Worm (Caenorhabditis elegans) whole organism, L1 larva: Measurements from ENCODE around the gene srw-121.

ENCODE experiments used
- ama-1 ChIP-seq: fragments of 150-350 bp; optimal IDR thresholded peaks from 2 replicates; lab custom pipeline; 2014
- lin-39 ChIP-seq: fragments of 150-350 bp; optimal IDR thresholded peaks from 2 replicates; lab custom pipeline; 2014; ENCODE audit warnings: missing biosample characterization, missing genetic modification reagents, missing genetic modification characterization
- nhr-19 ChIP-seq: fragments of 200-800 bp; sonication (Bioruptor generic); conservative IDR thresholded peaks from 2 replicates; pipeline ENCODE4 v1.3.6; 2022; ENCODE audit warnings: missing genetic modification characterization, missing compliant biosample characterization
- nhr-237 ChIP-seq: fragments of 150-350 bp; optimal IDR thresholded peaks from 2 replicates; lab custom pipeline; 2014; ENCODE audit warnings: missing biosample characterization, missing genetic modification characterization
- nhr-76 ChIP-seq: sonication (generic microtip); optimal IDR thresholded peaks from 2 replicates; lab custom pipeline; 2017; ENCODE audit warnings: missing biosample characterization, missing genetic modification characterization
- nhr-77 ChIP-seq: fragments of 150-350 bp; optimal IDR thresholded peaks from 2 replicates; lab custom pipeline; 2014; ENCODE audit warnings: missing biosample characterization, missing genetic modification characterization
- pag-3 ChIP-seq: sonication (generic microtip); optimal IDR thresholded peaks from 2 replicates; lab custom pipeline; 2017; ENCODE audit warnings: missing genetic modification characterization, mild to moderate bottlenecking, missing compliant biosample characterization, antibody characterized with exemption, borderline replicate concordance; ENCODE audit not compliant: insufficient read depth
- snpc-4 ChIP-seq: fragments of 150-350 bp; optimal IDR thresholded peaks from 2 replicates; lab custom pipeline; 2014; ENCODE audit warnings: missing biosample characterization, missing genetic modification characterization
- unc-62 ChIP-seq: fragments of 150-350 bp; optimal IDR thresholded peaks from 2 replicates; lab custom pipeline; 2014; ENCODE audit warnings: missing biosample characterization, missing genetic modification reagents, missing genetic modification characterization
- unc-98 ChIP-seq: fragments of 200-800 bp; sonication (Bioruptor generic); IDR thresholded peaks from 2 replicates; pipeline ENCODE4 v1.3.6; 2022; ENCODE audit warnings: missing genetic modification characterization, missing compliant biosample characterization

DNA sequence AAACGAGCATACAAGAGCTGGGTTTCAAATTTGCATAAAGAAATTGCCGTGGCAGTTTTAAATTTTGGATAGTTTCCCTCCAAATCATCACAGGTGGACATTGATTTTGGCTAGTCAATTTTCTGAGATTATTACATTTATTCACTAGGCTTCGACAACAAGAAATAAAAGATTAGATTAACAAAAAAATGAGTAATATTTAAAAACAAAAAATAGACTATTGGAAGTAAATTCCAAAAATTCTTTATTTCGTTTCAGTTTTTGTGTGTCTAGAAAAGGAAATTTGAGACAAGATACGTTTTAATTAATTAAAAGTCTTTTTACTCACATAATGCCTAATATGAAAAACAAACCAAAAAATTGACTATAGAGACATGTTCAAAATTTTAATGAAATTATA is 33.2 kb downstream of the srw-121 start, which contains the start of gene srw-142:
- TF ChIP-seq snpc-4 (tag; lab: Kevin White, UChicago) (no peak), unc-62 (GFP tag; lab: Kevin White, UChicago) (no peak), pag-3 (tag; lab: Kevin White, UChicago) (no peak), nhr-237 (tag; lab: Kevin White, UChicago) (no peak), lin-39 (tag; lab: Kevin White, UChicago) (no peak), unc-98 (GFP tag; lab: Robert Waterston, UW) (no peak), ama-1 (no peak), nhr-77 (tag; lab: Kevin White, UChicago) (no peak), nhr-19 (GFP tag; lab: Robert Waterston, UW) (no peak), nhr-76 (no peak)
